Worm (Caenorhabditis elegans) whole organism, L1 larva: ENCODE results near the gene lgc-54.

Experiments used
- C16A3.4 ChIP-seq: fragments of 150-350 bp; optimal IDR thresholded peaks from 2 replicates; lab custom pipeline; 2014; ENCODE audit warnings: missing biosample characterization, missing genetic modification characterization
- C34B4.2 ChIP-seq: sonication (generic microtip); optimal IDR thresholded peaks from 2 replicates; lab custom pipeline; 2017; ENCODE audit warnings: mild to moderate bottlenecking, missing genetic modification characterization, missing compliant biosample characterization
- aly-2 ChIP-seq: fragments of 150-350 bp; optimal IDR thresholded peaks from 2 replicates; lab custom pipeline; 2014; ENCODE audit warnings: missing biosample characterization, missing genetic modification characterization
- ama-1 ChIP-seq: fragments of 150-350 bp; optimal IDR thresholded peaks from 2 replicates; lab custom pipeline; 2014
- blmp-1 ChIP-seq: fragments of 150-350 bp; optimal IDR thresholded peaks from 2 replicates; lab custom pipeline; 2014; ENCODE audit warnings: missing biosample characterization, missing genetic modification characterization
- ceh-8 ChIP-seq: fragments of 200-800 bp; sonication (Bioruptor generic); optimal IDR thresholded peaks from 2 replicates; lab custom pipeline; 2018; ENCODE audit warnings: mild to moderate bottlenecking, missing genetic modification characterization, moderate library complexity, missing compliant biosample characterization
- ces-1 ChIP-seq: fragments of 150-350 bp; optimal IDR thresholded peaks from 2 replicates; lab custom pipeline; 2014; ENCODE audit warnings: missing biosample characterization, missing genetic modification reagents, missing genetic modification characterization
- dsc-1 ChIP-seq: sonication (generic microtip); optimal IDR thresholded peaks from 2 replicates; lab custom pipeline; 2016; ENCODE audit warnings: mild to moderate bottlenecking, missing genetic modification characterization, missing compliant biosample characterization
- efl-1 ChIP-seq, 4 experiments: fragments of 150-350 bp; optimal IDR thresholded peaks in 3 of 4; peaks in 1 of 4; 1 replicate in 1 of 4; 2 replicates in 3 of 4; lab custom pipeline; 2014; ENCODE audit warnings: missing biosample characterization in 2 of 4, missing genetic modification characterization in 2 of 4, missing genetic modification reagents in 2 of 4
- egl-13 ChIP-seq: sonication (generic microtip); optimal IDR thresholded peaks from 2 replicates; lab custom pipeline; 2016; ENCODE audit warnings: missing genotype, missing genetic modification reagents, missing genetic modification characterization, missing compliant biosample characterization
- elt-2 ChIP-seq: sonication (generic microtip); optimal IDR thresholded peaks from 2 replicates; lab custom pipeline; 2016; ENCODE audit warnings: missing genetic modification characterization, mild to moderate bottlenecking, inconsistent platforms, missing compliant biosample characterization, missing genetic modification reagents
- elt-3 ChIP-seq, 6 experiments: fragments of 150-350 bp in 1 of 6; sonication (generic microtip); optimal IDR thresholded peaks; 2 replicates each; lab custom pipeline; 2017 to 2018; ENCODE audit warnings: missing biosample characterization in 6 of 6, missing genetic modification characterization in 6 of 6, inconsistent platforms in 1 of 6
- fkh-8 ChIP-seq: sonication (generic microtip); optimal IDR thresholded peaks from 2 replicates; lab custom pipeline; 2016; ENCODE audit warnings: mild to moderate bottlenecking, missing genetic modification characterization, missing compliant biosample characterization
- hpl-2 ChIP-seq: fragments of 150-350 bp; optimal IDR thresholded peaks from 2 replicates; lab custom pipeline; 2014; ENCODE audit warnings: missing biosample characterization, missing genetic modification reagents, missing genetic modification characterization
- lin-13 ChIP-seq: fragments of 150-350 bp; optimal IDR thresholded peaks from 2 replicates; lab custom pipeline; 2014; ENCODE audit warnings: missing biosample characterization, missing genetic modification reagents, missing genetic modification characterization
- lin-14 ChIP-seq: fragments of 200-800 bp; sonication (Bioruptor generic); optimal IDR thresholded peaks from 2 replicates; lab custom pipeline; 2018; ENCODE audit warnings: mild to moderate bottlenecking, missing genetic modification characterization, moderate library complexity, missing compliant biosample characterization
- lin-39 ChIP-seq: fragments of 150-350 bp; optimal IDR thresholded peaks from 2 replicates; lab custom pipeline; 2014; ENCODE audit warnings: missing biosample characterization, missing genetic modification reagents, missing genetic modification characterization
- lir-3 ChIP-seq: sonication (generic microtip); optimal IDR thresholded peaks from 2 replicates; lab custom pipeline; 2016; ENCODE audit warnings: mild to moderate bottlenecking, missing genetic modification characterization, moderate library complexity, missing compliant biosample characterization; ENCODE audit not compliant: poor library complexity
- mab-9 ChIP-seq: fragments of 200-800 bp; sonication (Bioruptor generic); IDR thresholded peaks from 2 replicates; pipeline ENCODE4 v1.3.6; 2022; ENCODE audit warnings: missing genetic modification reagents, missing genetic modification characterization, missing compliant biosample characterization
- mef-2 ChIP-seq: fragments of 150-350 bp; optimal IDR thresholded peaks from 2 replicates; lab custom pipeline; 2014; ENCODE audit warnings: missing biosample characterization, missing genetic modification characterization
- nhr-11 ChIP-seq: fragments of 150-350 bp; optimal IDR thresholded peaks from 2 replicates; lab custom pipeline; 2014; ENCODE audit warnings: missing biosample characterization, missing genetic modification characterization
- nhr-20 ChIP-seq: sonication (generic microtip); optimal IDR thresholded peaks from 2 replicates; lab custom pipeline; 2016; ENCODE audit warnings: mild to moderate bottlenecking, missing genetic modification characterization, missing compliant biosample characterization
- nhr-84 ChIP-seq: sonication (generic microtip); optimal IDR thresholded peaks from 2 replicates; lab custom pipeline; 2017; ENCODE audit warnings: missing biosample characterization, missing genetic modification characterization
- nhr-85 ChIP-seq: sonication (generic microtip); peaks from one replicate; lab custom pipeline; 2016; ENCODE audit warnings: missing genetic modification characterization, inconsistent platforms, missing compliant biosample characterization
- pqm-1 ChIP-seq: sonication (generic microtip); optimal IDR thresholded peaks from 3 replicates; lab custom pipeline; 2017; ENCODE audit warnings: missing biosample characterization, missing genetic modification characterization
- snu-23 ChIP-seq: sonication (generic microtip); optimal IDR thresholded peaks from 2 replicates; lab custom pipeline; 2016; ENCODE audit warnings: missing genetic modification characterization, missing compliant biosample characterization
- tbx-2 ChIP-seq: sonication (generic microtip); optimal IDR thresholded peaks from 2 replicates; lab custom pipeline; 2016; ENCODE audit warnings: missing genetic modification characterization, missing compliant biosample characterization
- unc-130 ChIP-seq: fragments of 150-350 bp; optimal IDR thresholded peaks from 2 replicates; lab custom pipeline; 2017; ENCODE audit warnings: missing biosample characterization, missing genetic modification characterization, inconsistent platforms
- unc-86 ChIP-seq: sonication (generic microtip); optimal IDR thresholded peaks from 2 replicates; lab custom pipeline; 2016; ENCODE audit warnings: missing genetic modification characterization, missing compliant biosample characterization
- zag-1 ChIP-seq: fragments of 150-350 bp; optimal IDR thresholded peaks from 2 replicates; lab custom pipeline; 2014; ENCODE audit warnings: missing biosample characterization, missing genetic modification characterization
- ztf-11 ChIP-seq, 2 experiments: sonication (generic microtip); optimal IDR thresholded peaks; 2 replicates each; lab custom pipeline; 2016 to 2017; ENCODE audit warnings: missing genetic modification characterization in 2 of 2, missing biosample characterization in 1 of 2, missing compliant biosample characterization in 1 of 2

lgc-54 gene

DNA sequence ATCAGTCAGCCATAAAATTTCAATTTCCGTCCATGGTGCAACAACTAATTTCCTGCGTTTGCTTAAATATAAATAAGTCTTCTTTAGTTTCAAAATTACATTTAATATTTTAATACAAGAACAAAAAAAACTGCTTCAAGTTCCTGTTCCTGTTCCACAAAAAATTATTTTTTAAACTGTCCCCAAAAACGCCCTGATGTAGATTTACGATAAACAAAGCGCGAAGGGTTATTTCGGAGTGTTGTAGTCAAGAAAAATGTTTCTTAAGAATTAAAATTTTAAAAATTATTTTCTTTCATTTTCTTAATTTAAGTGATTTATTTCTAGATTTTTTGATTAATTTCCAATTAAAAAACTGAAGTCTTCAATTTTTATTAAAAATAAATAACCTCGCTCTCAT is 7.8 kb downstream of the lgc-54 start, which contains the start of gene T15B7.15 (continued):
- TF ChIP-seq hpl-2 (no peak), unc-86 (tag; lab: Kevin White, UChicago) (no peak), elt-3 (tag; optimal IDR thresholded peaks at IDR 0.05; lab: Kevin White, UChicago) (peak in 1 of 6 experiments; percentile 1), lin-39 (tag; lab: Kevin White, UChicago) (peak; percentile 21), blmp-1 (tag; lab: Kevin White, UChicago) (peak; percentile 19), tbx-2 (peak; percentile 18), nhr-85 (tag; lab: Kevin White, UChicago) (peak; percentile 53), aly-2 (no peak)

DNA sequence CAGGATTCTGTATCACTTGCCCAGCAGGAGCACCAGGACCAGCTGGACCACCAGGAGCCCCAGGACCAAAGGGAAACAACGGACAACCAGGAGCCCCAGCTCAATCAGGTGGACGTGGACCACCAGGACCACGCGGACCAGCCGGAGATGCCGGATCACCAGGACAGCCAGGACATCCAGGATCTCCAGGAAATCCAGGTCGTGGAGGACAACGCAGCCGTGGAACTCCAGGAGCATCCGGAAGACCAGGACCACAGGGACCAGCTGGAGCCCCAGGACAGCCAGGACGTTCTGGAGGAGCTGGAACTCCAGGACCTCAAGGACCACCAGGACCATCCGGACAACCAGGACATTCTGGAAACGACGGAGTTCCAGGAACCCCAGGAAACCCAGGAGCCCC is 10.4 kb downstream of the lgc-54 start:
- no peak for TF ChIP-seq dsc-1 (tag; lab: Kevin White, UChicago)
- TF ChIP-seq C34B4.2 (tag; lab: Kevin White, UChicago) = no peak
- no peak for TF ChIP-seq zag-1
- TF ChIP-seq nhr-84 = no peak
- TF ChIP-seq elt-2 (tag; lab: Kevin White, UChicago) = no peak
- TF ChIP-seq nhr-11 (tag; lab: Kevin White, UChicago) = no peak
- TF ChIP-seq unc-86 (tag; lab: Kevin White, UChicago) = no peak
- no peak for TF ChIP-seq unc-130
- TF ChIP-seq blmp-1 (tag; lab: Kevin White, UChicago) = no peak
- no peak for TF ChIP-seq elt-3 (tag; optimal IDR thresholded peaks at IDR 0.05; lab: Kevin White, UChicago)
- no peak for TF ChIP-seq C16A3.4 (tag; lab: Kevin White, UChicago)
- TF ChIP-seq ztf-11 (tag; optimal IDR thresholded peaks at IDR 0.05; lab: Kevin White, UChicago) = no peak

DNA sequence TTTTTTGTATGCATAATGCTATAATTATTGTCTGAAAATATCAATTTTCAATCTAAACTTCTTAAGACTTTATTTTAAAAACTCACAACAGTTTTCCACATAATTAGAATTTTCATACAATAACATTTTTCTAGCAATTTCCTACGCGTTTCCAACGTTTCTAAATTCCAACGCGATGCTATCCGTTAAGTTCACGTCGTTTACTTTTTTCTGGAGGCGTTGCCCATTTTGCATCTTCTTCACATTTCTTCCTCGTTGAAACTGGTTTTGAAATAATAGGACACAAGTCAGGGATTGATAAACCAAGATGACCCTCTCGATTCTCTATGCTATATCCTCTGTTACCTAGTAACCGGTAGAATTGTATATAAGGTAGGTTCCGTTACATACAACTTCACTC is 11.2 kb downstream of the lgc-54 start, which contains the start of the genes T15B7.14 and col-143:
T15B7.14 (minus strand) TSS at position 101 of the 400 bp plus-strand sequence.
col-143 (plus strand) TSS at position 394 of the 400 bp plus-strand sequence.
- TF ChIP-seq dsc-1 (tag; lab: Kevin White, UChicago) = no peak
- no peak for TF ChIP-seq efl-1 (optimal IDR thresholded peaks at IDR 0.05; lab: Kevin White, UChicago)
- TF ChIP-seq efl-1 (GFP tag; optimal IDR thresholded peaks at IDR 0.05 in 1 of 2; lab: Kevin White, UChicago) = peak in 1 of 2 experiments; percentile 46
- TF ChIP-seq, all 84 proteins: peak for 1

DNA sequence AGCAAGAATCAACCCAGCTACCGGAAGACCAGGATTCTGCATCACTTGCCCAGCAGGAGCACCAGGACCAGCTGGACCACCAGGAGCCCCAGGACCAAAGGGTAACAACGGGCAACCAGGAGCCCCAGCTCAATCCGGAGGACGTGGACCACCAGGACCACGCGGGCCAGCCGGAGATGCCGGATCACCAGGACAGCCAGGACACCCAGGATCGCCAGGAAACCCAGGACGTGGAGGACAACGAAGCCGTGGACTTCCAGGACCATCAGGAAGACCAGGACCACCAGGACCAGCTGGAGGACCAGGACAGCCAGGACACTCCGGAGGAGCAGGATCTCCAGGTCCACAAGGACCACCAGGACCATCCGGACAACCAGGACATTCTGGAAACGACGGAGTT is 14.9 kb downstream of the lgc-54 start:
- no peak for TF ChIP-seq blmp-1 (tag; lab: Kevin White, UChicago)
- TF ChIP-seq hpl-2 = no peak
- no peak for TF ChIP-seq egl-13
- no peak for TF ChIP-seq pqm-1 (tag; lab: Kevin White, UChicago)
- TF ChIP-seq zag-1 = no peak
- TF ChIP-seq elt-2 (tag; lab: Kevin White, UChicago) = no peak
- no peak for TF ChIP-seq ama-1 (lab: Kevin White, UChicago)
- no peak for TF ChIP-seq lir-3
- no peak for TF ChIP-seq C16A3.4 (tag; lab: Kevin White, UChicago)
- TF ChIP-seq snu-23 (GFP tag; lab: Kevin White, UChicago) = no peak
- TF ChIP-seq nhr-20 (tag; lab: Kevin White, UChicago) = no peak
- TF ChIP-seq fkh-8 (tag; lab: Kevin White, UChicago) = no peak
- TF ChIP-seq lin-13 (GFP tag; lab: Kevin White, UChicago) = no peak
- TF ChIP-seq elt-3 (tag; optimal IDR thresholded peaks at IDR 0.05; lab: Kevin White, UChicago) = no peak
- no peak for TF ChIP-seq dsc-1 (tag; lab: Kevin White, UChicago)
- TF ChIP-seq mef-2 (tag; lab: Kevin White, UChicago) = no peak
- no peak for TF ChIP-seq ces-1 (GFP tag; lab: Kevin White, UChicago)
- TF ChIP-seq ceh-8 (GFP tag; lab: Kevin White, UChicago) = no peak
- no peak for TF ChIP-seq efl-1 (optimal IDR thresholded peaks at IDR 0.05; lab: Kevin White, UChicago)
- no peak for TF ChIP-seq efl-1 (GFP tag; optimal IDR thresholded peaks at IDR 0.05 in 1 of 2; lab: Kevin White, UChicago)

DNA sequence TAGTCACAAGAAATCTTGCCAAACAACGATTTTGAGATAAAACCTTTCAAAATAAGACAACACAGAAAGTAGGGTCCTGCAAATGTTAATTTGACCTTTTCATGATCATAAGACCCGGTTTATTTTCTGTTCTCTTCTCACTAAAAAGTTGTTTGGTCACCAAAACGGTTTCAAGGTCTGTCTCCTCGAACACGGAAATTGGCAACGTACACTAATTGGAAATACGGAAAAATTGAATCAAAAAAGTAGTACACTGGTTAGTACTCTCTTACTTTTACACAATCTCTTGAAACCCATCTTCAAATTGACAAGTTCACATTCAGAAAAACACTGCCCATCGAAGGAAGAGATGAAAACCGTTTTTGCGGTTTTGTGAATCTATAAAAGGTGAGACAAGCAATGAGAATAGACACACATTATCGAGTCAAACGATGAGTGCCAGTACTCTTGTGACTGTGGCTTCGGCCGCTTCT is 15.6 kb downstream of the lgc-54 start, which contains the start of gene col-142:
col-142 (plus strand) TSS at position 423 of the 473 bp plus-strand sequence.
- TF ChIP-seq lin-14 = peak; percentile 64
- no peak for TF ChIP-seq C16A3.4 (tag; lab: Kevin White, UChicago)
- TF ChIP-seq nhr-85 (tag; lab: Kevin White, UChicago) = peak; percentile 84

DNA sequence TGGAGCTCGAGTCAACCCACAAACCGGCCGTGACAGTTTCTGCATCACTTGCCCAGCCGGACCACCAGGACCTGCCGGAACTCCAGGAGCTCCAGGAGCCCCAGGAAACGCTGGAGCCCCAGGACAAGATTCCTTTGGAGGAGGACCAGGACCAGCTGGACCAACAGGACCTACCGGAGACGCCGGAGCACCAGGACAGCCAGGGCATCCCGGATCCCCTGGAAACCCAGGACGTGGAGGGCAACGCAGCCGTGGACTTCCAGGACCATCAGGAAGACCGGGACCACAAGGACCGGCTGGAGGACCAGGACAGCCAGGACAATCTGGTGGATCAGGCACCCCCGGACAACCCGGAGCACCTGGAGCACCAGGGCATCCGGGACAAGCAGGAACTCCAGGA is 16.3 kb downstream of the lgc-54 start:
- TF ChIP-seq ceh-8 (GFP tag; lab: Kevin White, UChicago) (peak; percentile 45), mab-9 (GFP tag; lab: Robert Waterston, UW) (no peak)
